Worm (Caenorhabditis elegans) whole organism, mixed stage, embryonic: ENCODE data around the gene sbt-1.

Experiments used
- lin-13 ChIP-seq: fragments of 150-350 bp; optimal IDR thresholded peaks from 2 replicates; lab custom pipeline; 2014; ENCODE audit warnings: missing biosample characterization, missing genetic modification characterization
- nhr-12 ChIP-seq: fragments of 150-350 bp; optimal IDR thresholded peaks from 2 replicates; lab custom pipeline; 2014; ENCODE audit warnings: missing biosample characterization, missing genetic modification characterization
- nhr-76 ChIP-seq: sonication (generic microtip); optimal IDR thresholded peaks from 2 replicates; lab custom pipeline; 2017; ENCODE audit warnings: missing biosample characterization, missing genetic modification characterization
- snpc-4 ChIP-seq: fragments of 150-350 bp; optimal IDR thresholded peaks from 2 replicates; lab custom pipeline; 2014; ENCODE audit warnings: missing biosample characterization, missing genetic modification characterization
- sptf-1 ChIP-seq: sonication (generic microtip); optimal IDR thresholded peaks from 2 replicates; lab custom pipeline; 2017; ENCODE audit warnings: mild to moderate bottlenecking, missing genetic modification characterization, moderate library complexity, missing compliant biosample characterization
- unc-62 ChIP-seq: fragments of 150-350 bp; optimal IDR thresholded peaks from 2 replicates; lab custom pipeline; 2014; ENCODE audit warnings: missing biosample characterization, missing genetic modification reagents, missing genetic modification characterization
- ztf-11 ChIP-seq: fragments of 150-350 bp; optimal IDR thresholded peaks from 2 replicates; lab custom pipeline; 2014; ENCODE audit warnings: missing biosample characterization, missing genetic modification characterization

- TF ChIP-seq ztf-11 (tag; lab: Kevin White, UChicago), result no peak
- no peak for TF ChIP-seq lin-13
- no peak for TF ChIP-seq snpc-4 (tag; lab: Kevin White, UChicago)
- TF ChIP-seq unc-62 (GFP tag; lab: Kevin White, UChicago), result no peak
- no peak for TF ChIP-seq nhr-76 (tag; lab: Kevin White, UChicago)
- no peak for TF ChIP-seq sptf-1 (tag; lab: Kevin White, UChicago)
- no peak for TF ChIP-seq nhr-12
These were observed 39.6 kb downstream of the sbt-1 start, which contains the start of gene tpan-1 for ce11 chrV:20789105-20789504.
